ENCODE assay signal across 5 worm cellular contexts in genomic region chrIV:7663006-7663405, ce11.
TF ChIP-seq lines count a peak whose summit lies in the region.

No protein-coding gene starts in this region.

TF ChIP-seq in whole organism, L1 larva, 84 proteins besides CTCF, POLR2A, EP300 and RAD21:
- TF ChIP-seq mab-9 (GFP tag; IDR thresholded peaks at IDR 0.05; lab: Robert Waterston, UW), result peak; percentile 6; the same call in 1 of the 2 replicates
- no peak for TF ChIP-seq fkh-8 (tag; optimal IDR thresholded peaks at IDR 0.05; lab: Kevin White, UChicago)
- TF ChIP-seq sup-37 (GFP tag; optimal IDR thresholded peaks at IDR 0.05; lab: Kevin White, UChicago), result no peak
- TF ChIP-seq lin-14 (GFP tag; optimal IDR thresholded peaks at IDR 0.05; lab: Kevin White, UChicago), result peak; percentile 79
- peak; percentile 19 for TF ChIP-seq rnt-1 (tag; optimal IDR thresholded peaks at IDR 0.05; lab: Kevin White, UChicago)
- no peak for TF ChIP-seq snu-23 (GFP tag; optimal IDR thresholded peaks at IDR 0.05; lab: Kevin White, UChicago)
- no peak for TF ChIP-seq nhr-237 (tag; optimal IDR thresholded peaks at IDR 0.05; lab: Kevin White, UChicago)
- TF ChIP-seq ceh-82 (tag; optimal IDR thresholded peaks at IDR 0.05; lab: Kevin White, UChicago), result peak in 1 of 3 experiments; percentile 19
- peak; percentile 3 for TF ChIP-seq tbx-2 (tag; optimal IDR thresholded peaks at IDR 0.05; lab: Kevin White, UChicago)
- peak; percentile 24 for TF ChIP-seq swsn-7 (tag; optimal IDR thresholded peaks at IDR 0.05; lab: Kevin White, UChicago)
- no peak for TF ChIP-seq aha-1 (tag; optimal IDR thresholded peaks at IDR 0.05; lab: Kevin White, UChicago)

TF ChIP-seq in whole organism, L2 larva, 48 proteins besides CTCF, POLR2A, EP300 and RAD21:
- TF ChIP-seq snpc-4 (tag; optimal IDR thresholded peaks at IDR 0.05; lab: Kevin White, UChicago), result peak; percentile 6
- TF ChIP-seq nhr-129 (tag; optimal IDR thresholded peaks at IDR 0.05; lab: Kevin White, UChicago), result peak; percentile 26
- no peak for TF ChIP-seq unc-39 (tag; optimal IDR thresholded peaks at IDR 0.05; lab: Kevin White, UChicago)
- TF ChIP-seq elt-3 (tag; optimal IDR thresholded peaks at IDR 0.05; lab: Kevin White, UChicago), result no peak
- TF ChIP-seq mab-5 (tag; optimal IDR thresholded peaks at IDR 0.05; lab: Kevin White, UChicago), result peak; percentile 43
- no peak for TF ChIP-seq sma-3 (GFP tag; optimal IDR thresholded peaks at IDR 0.05; lab: Kevin White, UChicago)
- TF ChIP-seq Y55F3AM.14 (GFP tag; optimal IDR thresholded peaks at IDR 0.05; lab: Kevin White, UChicago), result peak; percentile 4
- TF ChIP-seq nhr-11 (tag; optimal IDR thresholded peaks at IDR 0.05; lab: Kevin White, UChicago), result no peak
- no peak for TF ChIP-seq alr-1 (tag; optimal IDR thresholded peaks at IDR 0.05; lab: Kevin White, UChicago)
TF ChIP-seq in whole organism, L2 larva: peak in this region for 4.

TF ChIP-seq in whole organism, L3 larva, 47 proteins besides CTCF, POLR2A, EP300 and RAD21:
- TF ChIP-seq unc-62 (GFP tag; optimal IDR thresholded peaks at IDR 0.05; lab: Kevin White, UChicago) (peak; percentile 57), fkh-10 (GFP tag; optimal IDR thresholded peaks at IDR 0.05; lab: Kevin White, UChicago) (no peak), ztf-4 (tag; optimal IDR thresholded peaks at IDR 0.05; lab: Kevin White, UChicago) (no peak), ceh-82 (tag; optimal IDR thresholded peaks at IDR 0.05; lab: Kevin White, UChicago) (peak; percentile 46), lin-39 (tag; optimal IDR thresholded peaks at IDR 0.05; lab: Kevin White, UChicago) (peak; percentile 68), nfya-1 (tag; optimal IDR thresholded peaks at IDR 0.05; lab: Kevin White, UChicago; ENCODE audit: insufficient read depth) (peak; percentile 49), elt-1 (tag; optimal IDR thresholded peaks at IDR 0.05; lab: Kevin White, UChicago) (peak; percentile 77)

TF ChIP-seq in whole organism, L4 larva, 104 proteins besides CTCF, POLR2A, EP300 and RAD21 (continues in another document):
- TF ChIP-seq madf-9 (GFP tag; conservative IDR thresholded peaks at IDR 0.05; lab: Robert Waterston, UW) (no peak), lin-1 (GFP tag; IDR thresholded peaks at IDR 0.05; lab: Robert Waterston, UW) (no peak), php-3 (GFP tag; IDR thresholded peaks at IDR 0.05; lab: Robert Waterston, UW) (no peak), Y75B8A.6 (GFP tag; IDR thresholded peaks at IDR 0.05; lab: Robert Waterston, UW) (no peak), T20F7.1 (GFP tag; optimal IDR thresholded peaks at IDR 0.05; lab: Kevin White, UChicago) (no peak), ZK546.5 (tag; optimal IDR thresholded peaks at IDR 0.05; lab: Kevin White, UChicago) (no peak), jun-1 (tag; optimal IDR thresholded peaks at IDR 0.05; lab: Kevin White, UChicago) (no peak), madf-5 (GFP tag; IDR thresholded peaks at IDR 0.05; lab: Robert Waterston, UW) (no peak), nhr-41 (GFP tag; IDR thresholded peaks at IDR 0.05; lab: Robert Waterston, UW) (no peak), ctbp-1 (GFP tag; IDR thresholded peaks at IDR 0.05; lab: Robert Waterston, UW) (0 out of 2 replicates have a peak, but pooled peaks have one; percentile 31), ceh-82 (tag; optimal IDR thresholded peaks at IDR 0.05; lab: Kevin White, UChicago) (no peak), snpc-1.2 (GFP tag; IDR thresholded peaks at IDR 0.05; lab: Robert Waterston, UW) (no peak), nhr-48 (tag; optimal IDR thresholded peaks at IDR 0.05; lab: Kevin White, UChicago) (no peak), daf-16 (GFP tag; optimal IDR thresholded peaks at IDR 0.05; lab: Kevin White, UChicago) (no peak), daf-16 (tag; optimal IDR thresholded peaks at IDR 0.05; lab: Kevin White, UChicago) (no peak), sdz-12 (GFP tag; optimal IDR thresholded peaks at IDR 0.05; lab: Kevin White, UChicago) (no peak), spr-3 (GFP tag; optimal IDR thresholded peaks at IDR 0.05; lab: Kevin White, UChicago) (no peak), zag-1 (tag; optimal IDR thresholded peaks at IDR 0.05; lab: Kevin White, UChicago) (no peak), ceh-32 (tag; optimal IDR thresholded peaks at IDR 0.05; lab: Kevin White, UChicago; ENCODE audit: poor library complexity) (no peak), spr-1 (tag; optimal IDR thresholded peaks at IDR 0.05; lab: Kevin White, UChicago) (no peak), nhr-111 (GFP tag; optimal IDR thresholded peaks at IDR 0.05; lab: Kevin White, UChicago) (no peak), vab-7 (GFP tag; IDR thresholded peaks at IDR 0.05; lab: Robert Waterston, UW) (no peak), zip-11 (GFP tag; IDR thresholded peaks at IDR 0.05; lab: Robert Waterston, UW) (no peak), rbr-2 (tag; optimal IDR thresholded peaks at IDR 0.05; lab: Kevin White, UChicago) (peak; percentile 36), F26F4.8 (GFP tag; conservative IDR thresholded peaks at IDR 0.05; lab: Robert Waterston, UW) (no peak), lin-38 (GFP tag; IDR thresholded peaks at IDR 0.05; lab: Robert Waterston, UW) (no peak), F10B5.3 (tag; optimal IDR thresholded peaks at IDR 0.05; lab: Kevin White, UChicago) (no peak), nhr-28 (tag; optimal IDR thresholded peaks at IDR 0.05; lab: Kevin White, UChicago) (no peak), ceh-62 (tag; optimal IDR thresholded peaks at IDR 0.05; lab: Kevin White, UChicago) (no peak), aha-1 (tag; lab: Kevin White, UChicago) (peak; percentile 97), D1046.2 (GFP tag; IDR thresholded peaks at IDR 0.05; lab: Robert Waterston, UW) (no peak), Y105C5A.15 (GFP tag; IDR thresholded peaks at IDR 0.05; lab: Robert Waterston, UW) (no peak), F44E2.7 (GFP tag; IDR thresholded peaks at IDR 0.05; lab: Robert Waterston, UW) (no peak), tra-1 (GFP tag; IDR thresholded peaks at IDR 0.05; lab: Robert Waterston, UW) (0 out of 2 replicates have a peak, but pooled peaks have one; percentile 27), ces-1 (GFP tag; optimal IDR thresholded peaks at IDR 0.05; lab: Kevin White, UChicago) (no peak), lin-39 (tag; optimal IDR thresholded peaks at IDR 0.05; lab: Kevin White, UChicago) (no peak)

TF ChIP-seq in whole organism, late embryonic, 69 proteins besides CTCF, POLR2A, EP300 and RAD21:
- no peak for TF ChIP-seq ama-1 (optimal IDR thresholded peaks at IDR 0.05; lab: Kevin White, UChicago)
- TF ChIP-seq ceh-19 (GFP tag; optimal IDR thresholded peaks at IDR 0.05; lab: Kevin White, UChicago), result no peak
- TF ChIP-seq fkh-6 (tag; optimal IDR thresholded peaks at IDR 0.05; lab: Kevin White, UChicago), result no peak
- peak; percentile 58; the same call in 1 of the 2 replicates for TF ChIP-seq unc-3 (GFP tag; conservative IDR thresholded peaks at IDR 0.05; lab: Robert Waterston, UW)
- peak; percentile 93 for TF ChIP-seq unc-3 (tag; optimal IDR thresholded peaks at IDR 0.05; lab: Kevin White, UChicago)
- TF ChIP-seq ceh-31 (tag; optimal IDR thresholded peaks at IDR 0.05; lab: Kevin White, UChicago), result peak; percentile 5
- TF ChIP-seq unc-42 (tag; optimal IDR thresholded peaks at IDR 0.05; lab: Kevin White, UChicago), result peak; percentile 74
- no peak for TF ChIP-seq ceh-45 (GFP tag; IDR thresholded peaks at IDR 0.05; lab: Robert Waterston, UW)

Comparison
In these comparisons a context has a peak if more than half of its experiments do, and no peak if none do; other contexts are left out.
1. Of the 29 proteins assayed by ChIP-seq in both whole organism, L4 larva and whole organism, L1 larva: peak only in whole organism, L4 larva: aha-1; only in whole organism, L1 larva: none; in both: none; in neither: 26; mixed calls (peak in some experiments, not most) for 2.